Fruit fly (Drosophila melanogaster): Measurements from ENCODE around the gene CG12883.

dm6 chr3R:27700229-27700573 lies 21.1 kb downstream of the CG12883 start, which contains the start of gene btz:
- peak; percentile 44 for TF ChIP-seq psq (GFP tag; optimal IDR thresholded peaks at IDR 0.05)
- TF ChIP-seq lola (GFP tag; optimal IDR thresholded peaks at IDR 0.05) = no peak
- no peak for TF ChIP-seq Vsx2 (GFP tag; optimal IDR thresholded peaks at IDR 0.05; ENCODE audit: partially characterized antibody)

Measured in whole organism, wandering third instar larva.